Worm (Caenorhabditis elegans): ENCODE results near the gene str-66.
A peak's percentile ranks its signal among the peaks of the same experiment; 100 is the strongest.

The str-66 gene

DNA sequence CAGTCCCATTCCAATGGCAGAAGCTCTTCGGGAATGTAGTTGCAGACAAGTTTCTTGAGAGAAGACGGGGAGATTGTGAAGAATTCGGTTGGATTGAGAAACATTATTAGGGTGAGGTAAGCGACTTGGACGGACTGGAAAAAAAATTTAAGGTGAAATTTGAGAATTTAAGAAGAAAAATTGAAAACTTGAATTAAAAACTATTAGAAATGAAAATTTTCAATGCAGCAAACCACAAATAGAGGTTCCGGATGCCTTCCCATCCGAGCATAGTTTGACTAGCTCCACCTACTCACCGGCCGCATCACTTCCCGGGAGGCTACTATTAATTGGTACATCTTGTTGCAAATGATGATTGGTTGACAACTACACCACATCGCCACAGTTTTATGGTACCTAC is 9.7 kb upstream of the str-66 start, which contains the start of gene Y73C8C.8:
TSS of gene Y73C8C.8 (minus strand) at position 101 of the 400 bp plus-strand sequence.
- TF ChIP-seq ZK546.5 (tag; optimal IDR thresholded peaks at IDR 0.05) (no peak), Y48G9A.11 (GFP tag; IDR thresholded peaks at IDR 0.05) (no peak), daf-12 (tag; optimal IDR thresholded peaks at IDR 0.05) (no peak), zfp-3 (GFP tag; conservative IDR thresholded peaks at IDR 0.05) (no peak), ceh-62 (tag; optimal IDR thresholded peaks at IDR 0.05) (no peak), ZK337.2 (GFP tag; IDR thresholded peaks at IDR 0.05) (no peak), snpc-4 (tag; optimal IDR thresholded peaks at IDR 0.05) (no peak), nhr-77 (tag; optimal IDR thresholded peaks at IDR 0.05) (no peak), F10B5.3 (tag; optimal IDR thresholded peaks at IDR 0.05) (no peak), F49E8.2 (tag; optimal IDR thresholded peaks at IDR 0.05; ENCODE audit: borderline replicate concordance) (no peak), mes-2 (tag; optimal IDR thresholded peaks at IDR 0.05; ENCODE audit: poor library complexity, severe bottlenecking) (no peak), ceh-82 (tag; optimal IDR thresholded peaks at IDR 0.05) (no peak), tra-1 (GFP tag; IDR thresholded peaks at IDR 0.05) (no peak), rbr-2 (tag; optimal IDR thresholded peaks at IDR 0.05) (no peak), Y5F2A.4 (GFP tag; optimal IDR thresholded peaks at IDR 0.05) (no peak)

DNA sequence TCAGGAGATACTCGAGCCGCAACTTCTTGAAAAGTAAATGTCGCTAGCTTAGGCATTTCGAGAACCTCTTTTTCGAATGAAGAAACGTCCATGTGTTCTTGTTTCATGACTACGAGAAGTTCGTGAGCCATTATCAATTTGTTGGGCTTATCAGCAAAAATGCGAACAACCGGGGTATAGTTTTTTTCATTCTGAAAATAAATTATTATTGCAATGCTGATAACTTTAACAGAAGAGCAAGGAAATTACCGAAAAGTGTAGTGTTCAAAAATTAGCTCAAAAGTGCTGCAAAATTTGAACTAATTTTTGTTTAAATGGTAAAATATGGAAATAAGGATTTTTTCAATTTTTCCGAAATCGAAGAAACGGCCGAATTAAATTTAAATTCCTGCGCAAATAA is 8.2 kb upstream of the str-66 start:
- TF ChIP-seq unc-62 (GFP tag; optimal IDR thresholded peaks at IDR 0.05 in 1 of 2) (peak in 1 of 2 experiments; percentile 53), unc-62 (tag; optimal IDR thresholded peaks at IDR 0.05) (no peak), php-3 (GFP tag; IDR thresholded peaks at IDR 0.05) (no peak), zag-1 (tag; optimal IDR thresholded peaks at IDR 0.05) (no peak), pqm-1 (tag; optimal IDR thresholded peaks at IDR 0.05) (peak; percentile 66), nhr-28 (tag; optimal IDR thresholded peaks at IDR 0.05) (peak; percentile 85), nhr-77 (tag; optimal IDR thresholded peaks at IDR 0.05) (no peak), attf-4 (tag; optimal IDR thresholded peaks at IDR 0.05) (no peak), lin-15B (tag; optimal IDR thresholded peaks at IDR 0.05) (no peak)

DNA sequence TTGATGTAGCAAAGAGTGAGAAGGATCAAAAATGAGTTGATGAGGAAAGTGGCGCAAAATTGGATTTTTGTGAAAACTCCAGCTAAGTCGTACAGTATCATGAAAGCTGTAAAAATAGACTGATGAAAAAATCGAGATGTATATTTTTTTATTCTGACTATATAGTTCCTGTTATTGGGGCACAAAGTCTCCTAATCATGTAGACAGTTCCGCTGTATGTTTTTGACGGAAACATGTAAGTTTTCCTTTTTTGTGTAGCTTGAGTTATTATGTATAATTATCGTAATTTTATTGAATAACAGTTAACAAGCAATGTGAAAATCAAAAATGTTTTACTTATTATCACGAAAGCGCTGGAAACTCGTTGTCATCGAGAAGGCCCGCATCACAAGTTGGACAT is 3.4 kb upstream of the str-66 start, which contains the start of gene str-68:
TSS of gene str-68 (minus strand) at position 101 of the 400 bp plus-strand sequence.
- TF ChIP-seq D1046.2 (GFP tag; IDR thresholded peaks at IDR 0.05): no peak
- TF ChIP-seq snpc-1.2 (GFP tag; IDR thresholded peaks at IDR 0.05): no peak

DNA sequence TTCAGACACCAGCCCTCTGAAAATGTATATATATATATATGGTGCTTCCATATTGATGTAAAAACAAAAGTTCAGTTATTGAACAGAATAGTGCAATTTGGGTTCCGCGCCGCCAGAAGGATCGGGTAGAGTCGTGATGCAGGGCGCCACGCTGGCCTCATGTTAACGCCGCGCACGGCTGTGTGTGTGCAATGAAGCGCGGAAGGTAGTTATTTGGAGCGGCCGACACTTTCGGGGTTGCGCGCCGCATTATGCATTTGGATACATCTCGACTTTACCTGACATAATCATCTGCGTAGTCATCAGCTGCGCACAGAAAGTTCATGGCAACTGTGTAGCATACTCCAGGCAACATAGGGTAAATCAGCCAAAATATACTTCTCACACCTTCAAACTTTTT is 2.8 kb upstream of the str-66 start:
- no peak for TF ChIP-seq arid-1 (GFP tag; conservative IDR thresholded peaks at IDR 0.05)
- no peak for TF ChIP-seq snpc-1.2 (GFP tag; IDR thresholded peaks at IDR 0.05)
- no peak for TF ChIP-seq ztf-7 (tag; optimal IDR thresholded peaks at IDR 0.05)
- TF ChIP-seq mep-1 (tag; optimal IDR thresholded peaks at IDR 0.05): no peak
- no peak for TF ChIP-seq ZK546.5 (tag; optimal IDR thresholded peaks at IDR 0.05)
- TF ChIP-seq Y75B8A.6 (GFP tag; IDR thresholded peaks at IDR 0.05): no peak
- TF ChIP-seq nhr-28 (tag; optimal IDR thresholded peaks at IDR 0.05): no peak
- no peak for TF ChIP-seq mdl-1 (tag; optimal IDR thresholded peaks at IDR 0.05)
- TF ChIP-seq set-16 (GFP tag; IDR thresholded peaks at IDR 0.05): no peak
- no peak for TF ChIP-seq spr-1 (tag; optimal IDR thresholded peaks at IDR 0.05)
- no peak for TF ChIP-seq lin-15B (tag; optimal IDR thresholded peaks at IDR 0.05)
- no peak for TF ChIP-seq mdt-29 (GFP tag; IDR thresholded peaks at IDR 0.05)
- TF ChIP-seq T20F7.1 (GFP tag; optimal IDR thresholded peaks at IDR 0.05): no peak
- TF ChIP-seq lin-1 (GFP tag; IDR thresholded peaks at IDR 0.05): no peak
- TF ChIP-seq egl-27 (tag; optimal IDR thresholded peaks at IDR 0.05): no peak
- TF ChIP-seq gei-8 (GFP tag; optimal IDR thresholded peaks at IDR 0.05): no peak
- no peak for TF ChIP-seq dpl-1 (GFP tag; optimal IDR thresholded peaks at IDR 0.05)
- no peak for TF ChIP-seq D1046.2 (GFP tag; IDR thresholded peaks at IDR 0.05)
- no peak for TF ChIP-seq lim-7 (GFP tag; IDR thresholded peaks at IDR 0.05)
- no peak for TF ChIP-seq F26F4.8 (GFP tag; conservative IDR thresholded peaks at IDR 0.05)
